Worm (Caenorhabditis elegans): ENCODE measurements around the gene F02C12.3.

The F02C12.3 gene

ce11 chrX:13396550-13397023, at the start of gene F02C12.3 (continued):
- TF ChIP-seq somi-1 (GFP tag; optimal IDR thresholded peaks at IDR 0.05) (no peak), hsf-1 (GFP tag; IDR thresholded peaks at IDR 0.05) (no peak), nfya-1 (tag; optimal IDR thresholded peaks at IDR 0.05; ENCODE audit: borderline replicate concordance, insufficient read depth) (no peak), Y79H2A.3 (GFP tag; conservative IDR thresholded peaks at IDR 0.05) (no peak), akir-1 (GFP tag; optimal IDR thresholded peaks at IDR 0.05) (no peak), F49E8.2 (tag; optimal IDR thresholded peaks at IDR 0.05; ENCODE audit: insufficient read depth) (no peak), rcor-1 (GFP tag; IDR thresholded peaks at IDR 0.05) (0 out of 2 replicates have a peak, but pooled peaks have one; percentile 6), ets-4 (GFP tag; optimal IDR thresholded peaks at IDR 0.05) (no peak), nfyb-1 (GFP tag; IDR thresholded peaks at IDR 0.05) (no peak), ekl-4 (GFP tag; IDR thresholded peaks at IDR 0.05) (no peak), F57C9.4 (tag; optimal IDR thresholded peaks at IDR 0.05) (no peak), attf-5 (GFP tag; optimal IDR thresholded peaks at IDR 0.05) (no peak), zfh-2 (GFP tag; conservative IDR thresholded peaks at IDR 0.05) (no peak), ztf-26 (tag; optimal IDR thresholded peaks at IDR 0.05) (no peak), hmg-1.2 (GFP tag; IDR thresholded peaks at IDR 0.05) (peak; percentile 98), F10E7.11 (tag; optimal IDR thresholded peaks at IDR 0.05) (no peak), T26A5.8 (tag; optimal IDR thresholded peaks at IDR 0.05) (no peak), Y95B8A.8 (GFP tag; IDR thresholded peaks at IDR 0.05) (no peak), xnd-1 (tag; optimal IDR thresholded peaks at IDR 0.05) (no peak), bed-1 (GFP tag; IDR thresholded peaks at IDR 0.05) (no peak), ztf-6 (GFP tag; IDR thresholded peaks at IDR 0.05) (no peak), B0261.1 (tag; optimal IDR thresholded peaks at IDR 0.05) (peak; percentile 7), unc-62 (GFP tag; optimal IDR thresholded peaks at IDR 0.05) (no peak), ztf-3 (GFP tag; optimal IDR thresholded peaks at IDR 0.05) (no peak)

- no peak for TF ChIP-seq hsf-1 (GFP tag; IDR thresholded peaks at IDR 0.05)
- TF ChIP-seq nfya-1 (tag; optimal IDR thresholded peaks at IDR 0.05; ENCODE audit: borderline replicate concordance, insufficient read depth): no peak
- TF ChIP-seq nhr-120 (GFP tag; IDR thresholded peaks at IDR 0.05): no peak
- TF ChIP-seq snpc-3.4 (tag; optimal IDR thresholded peaks at IDR 0.05): no peak
- no peak for TF ChIP-seq B0261.1 (tag; optimal IDR thresholded peaks at IDR 0.05)
These were observed 49.5 kb upstream of the F02C12.3 start for ce11 chrX:13347251-13347650.

ce11 chrX:13348417-13348816, 48.4 kb upstream of the F02C12.3 start:
- TF ChIP-seq nhr-80 (tag; optimal IDR thresholded peaks at IDR 0.05) (peak; percentile 41), F10E7.11 (tag; optimal IDR thresholded peaks at IDR 0.05) (no peak), cebp-1 (GFP tag; IDR thresholded peaks at IDR 0.05) (peak; percentile 65; the same call in 1 of the 2 replicates), cebp-1 (tag; optimal IDR thresholded peaks at IDR 0.05) (peak; percentile 85), unc-62 (GFP tag; optimal IDR thresholded peaks at IDR 0.05) (peak; percentile 23), nhr-27 (tag; optimal IDR thresholded peaks at IDR 0.05) (no peak), egl-18 (GFP tag; IDR thresholded peaks at IDR 0.05) (no peak), somi-1 (GFP tag; optimal IDR thresholded peaks at IDR 0.05) (peak; percentile 43), D2030.7 (GFP tag; IDR thresholded peaks at IDR 0.05) (no peak), F49E8.2 (tag; optimal IDR thresholded peaks at IDR 0.05; ENCODE audit: insufficient read depth) (no peak), F57C9.4 (tag; optimal IDR thresholded peaks at IDR 0.05) (no peak), nfya-1 (tag; optimal IDR thresholded peaks at IDR 0.05; ENCODE audit: borderline replicate concordance, insufficient read depth) (no peak), K12H6.12 (tag; optimal IDR thresholded peaks at IDR 0.05) (no peak), tbx-9 (tag; optimal IDR thresholded peaks at IDR 0.05; ENCODE audit: borderline replicate concordance) (no peak), ZK185.1 (tag; optimal IDR thresholded peaks at IDR 0.05; ENCODE audit: poor library complexity, severe bottlenecking) (peak; percentile 71), F52B5.7 (tag; optimal IDR thresholded peaks at IDR 0.05) (no peak), snpc-4 (GFP tag; optimal IDR thresholded peaks at IDR 0.05) (no peak), snpc-4 (tag; optimal IDR thresholded peaks at IDR 0.05) (peak in 2 of 4 experiments; percentile 16 to 19), tbp1 (GFP tag; optimal IDR thresholded peaks at IDR 0.05) (peak; percentile 4), lin-35 (GFP tag; optimal IDR thresholded peaks at IDR 0.05) (peak in 1 of 3 experiments; percentile 4), C06A6.2 (GFP tag; conservative IDR thresholded peaks at IDR 0.05) (peak; percentile 63; the same call in 1 of the 2 replicates), ztf-26 (tag; optimal IDR thresholded peaks at IDR 0.05) (peak; percentile 78), F57A8.1 (GFP tag; optimal IDR thresholded peaks at IDR 0.05) (no peak), F22D6.2 (tag; optimal IDR thresholded peaks at IDR 0.05) (no peak), lin-40 (tag; optimal IDR thresholded peaks at IDR 0.05) (peak; percentile 63)
